Worm (Caenorhabditis elegans): Measurements from ENCODE around the gene glna-2.

DNA sequence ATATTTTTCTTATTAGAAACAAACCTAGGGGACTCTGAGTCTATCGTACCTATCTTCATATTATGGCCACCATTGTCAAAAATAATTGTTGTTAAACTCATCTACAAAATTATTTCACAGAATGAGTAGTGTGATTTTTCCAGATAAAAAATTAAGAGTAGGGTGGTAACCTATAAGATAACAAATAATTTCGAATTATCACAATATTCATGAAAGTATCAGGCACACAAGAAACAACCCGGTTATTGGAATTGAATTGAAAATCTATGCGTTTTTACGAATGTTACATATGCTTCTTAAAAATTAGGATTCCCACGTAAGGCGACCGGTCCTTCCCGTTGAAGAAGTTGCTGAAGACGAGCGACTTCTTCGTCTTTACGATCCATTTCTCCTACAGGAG, 28.8 kb downstream of the glna-2 start, which contains the start of gene arp-6:
- TF ChIP-seq hlh-26 (GFP tag; conservative IDR thresholded peaks at IDR 0.05), result no peak
- TF ChIP-seq K12H6.12 (tag; optimal IDR thresholded peaks at IDR 0.05), result no peak
- TF ChIP-seq F39B2.1 (GFP tag; IDR thresholded peaks at IDR 0.05), result no peak
- TF ChIP-seq F23B12.7 (tag; optimal IDR thresholded peaks at IDR 0.05; ENCODE audit: insufficient read depth), result no peak
- no peak for TF ChIP-seq snpc-3.4 (tag; optimal IDR thresholded peaks at IDR 0.05)
- TF ChIP-seq lin-35 (GFP tag; optimal IDR thresholded peaks at IDR 0.05), result no peak
- TF ChIP-seq unc-130 (GFP tag; optimal IDR thresholded peaks at IDR 0.05), result no peak
- no peak for TF ChIP-seq F10E7.11 (tag; optimal IDR thresholded peaks at IDR 0.05)
- TF ChIP-seq B0019.2 (GFP tag; conservative IDR thresholded peaks at IDR 0.05), result no peak
- TF ChIP-seq bed-2 (GFP tag; IDR thresholded peaks at IDR 0.05), result no peak

All from whole organism, young adult.